Worm (Caenorhabditis elegans): ENCODE results near the gene T05C7.8.
"Not testable (repeated sequence)": the region's sequence is repeated elsewhere in the genome, so short reads cannot be mapped to it uniquely, and the experiment has no call there.

T05C7.8 gene

DNA sequence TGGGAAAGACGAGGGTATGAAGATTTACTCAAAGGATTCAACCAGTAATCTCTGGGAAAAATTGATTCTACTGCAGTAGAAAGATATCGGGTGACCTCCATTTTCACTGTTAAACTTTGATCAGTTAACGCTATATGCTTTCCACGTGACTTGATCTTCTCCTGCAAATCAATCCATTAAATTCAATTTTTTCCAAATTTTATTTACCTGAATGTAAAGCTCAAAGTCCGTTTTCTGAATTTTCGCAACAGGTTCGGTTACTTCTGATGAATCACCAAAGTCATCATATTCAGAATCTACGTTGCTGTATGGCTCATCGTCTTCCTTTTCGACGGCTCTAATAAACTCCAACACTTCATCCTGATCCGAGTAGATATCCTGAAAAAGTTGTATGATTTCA, 33.1 kb downstream of the T05C7.8 start, which contains the start of gene B0545.4:
TSS of gene B0545.4 (minus strand) at position 101 of the 400 bp plus-strand sequence.
- TF ChIP-seq ceh-45 (GFP tag; IDR thresholded peaks at IDR 0.05), result no peak
- TF ChIP-seq ceh-31 (tag; optimal IDR thresholded peaks at IDR 0.05), result no peak
- no peak for TF ChIP-seq ets-4 (tag; optimal IDR thresholded peaks at IDR 0.05)
- TF ChIP-seq ama-1 (optimal IDR thresholded peaks at IDR 0.05), result no peak
- TF ChIP-seq ref-2 (tag; optimal IDR thresholded peaks at IDR 0.05), result no peak
- TF ChIP-seq ceh-30 (tag; optimal IDR thresholded peaks at IDR 0.05), result no peak
- TF ChIP-seq ceh-9 (tag; optimal IDR thresholded peaks at IDR 0.05), result no peak
- no peak for TF ChIP-seq nhr-11 (tag; optimal IDR thresholded peaks at IDR 0.05)
- TF ChIP-seq ceh-34 (tag; optimal IDR thresholded peaks at IDR 0.05), result no peak
- no peak for TF ChIP-seq sox-4 (tag; optimal IDR thresholded peaks at IDR 0.05)
- no peak for TF ChIP-seq npax-4 (tag; optimal IDR thresholded peaks at IDR 0.05)
- no peak for TF ChIP-seq unc-55 (GFP tag; optimal IDR thresholded peaks at IDR 0.05)
- TF ChIP-seq odd-2 (tag; optimal IDR thresholded peaks at IDR 0.05), result no peak
- TF ChIP-seq pag-3 (tag; optimal IDR thresholded peaks at IDR 0.05; ENCODE audit: borderline replicate concordance), result no peak
- TF ChIP-seq dmd-4 (tag; optimal IDR thresholded peaks at IDR 0.05; ENCODE audit: borderline replicate concordance), result no peak
- no peak for TF ChIP-seq ttx-3 (tag; optimal IDR thresholded peaks at IDR 0.05)
- no peak for TF ChIP-seq ceh-18 (tag; optimal IDR thresholded peaks at IDR 0.05)
- TF ChIP-seq syd-9 (tag; optimal IDR thresholded peaks at IDR 0.05), result no peak
- TF ChIP-seq unc-3 (GFP tag; conservative IDR thresholded peaks at IDR 0.05), result no peak
- no peak for TF ChIP-seq unc-3 (tag; optimal IDR thresholded peaks at IDR 0.05)

DNA sequence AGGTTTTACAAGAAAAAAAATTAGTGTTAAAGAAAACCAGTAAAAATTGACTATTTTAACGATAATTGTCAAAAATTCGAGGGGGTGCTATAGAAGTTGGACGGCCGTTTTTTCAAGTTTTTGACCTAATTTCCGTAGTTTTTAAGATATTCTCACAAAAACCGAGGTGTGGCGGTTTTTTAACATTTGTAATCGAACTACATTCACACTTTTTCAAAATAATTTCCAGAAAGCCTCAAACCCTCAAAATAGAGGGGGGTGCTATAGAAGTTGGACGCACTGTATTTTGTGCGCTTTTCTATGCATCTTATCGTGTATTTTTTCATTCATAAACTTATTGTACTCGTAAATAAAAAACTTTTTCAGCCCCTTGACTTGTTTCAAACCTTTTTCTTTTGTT, 35.2 kb downstream of the T05C7.8 start, which contains the start of gene F29C4.4:
TSS of gene F29C4.4 (plus strand) at position 301 of the 400 bp plus-strand sequence.
- not testable (repeated sequence) for TF ChIP-seq hlh-6 (tag; optimal IDR thresholded peaks at IDR 0.05); pax-1 (tag; optimal IDR thresholded peaks at IDR 0.05); hlh-30 (tag; optimal IDR thresholded peaks at IDR 0.05; ENCODE audit: insufficient read depth)

- TF ChIP-seq sdc-2 (tag; optimal IDR thresholded peaks at IDR 0.05), result no peak
- no peak for TF ChIP-seq pat-9 (tag; optimal IDR thresholded peaks at IDR 0.05)
- TF ChIP-seq pros-1 (tag; optimal IDR thresholded peaks at IDR 0.05), result no peak
- no peak for TF ChIP-seq madf-2 (tag; optimal IDR thresholded peaks at IDR 0.05)
- no peak for TF ChIP-seq fkh-6 (tag; optimal IDR thresholded peaks at IDR 0.05)
- no peak for TF ChIP-seq dve-1 (tag; optimal IDR thresholded peaks at IDR 0.05)
- no peak for TF ChIP-seq ztf-16 (tag; optimal IDR thresholded peaks at IDR 0.05)
- TF ChIP-seq pha-4 (tag; optimal IDR thresholded peaks at IDR 0.05), result no peak
- no peak for TF ChIP-seq K09A11.1 (tag; optimal IDR thresholded peaks at IDR 0.05; ENCODE audit: insufficient read depth)
- no peak for TF ChIP-seq ceh-30 (tag; optimal IDR thresholded peaks at IDR 0.05)
- TF ChIP-seq elt-2 (tag; optimal IDR thresholded peaks at IDR 0.05), result no peak
- TF ChIP-seq pha-2 (tag; optimal IDR thresholded peaks at IDR 0.05), result no peak
- no peak for TF ChIP-seq ceh-48 (tag; optimal IDR thresholded peaks at IDR 0.05)
- TF ChIP-seq nfya-1 (tag; optimal IDR thresholded peaks at IDR 0.05), result no peak
- no peak for TF ChIP-seq rnt-1 (tag; optimal IDR thresholded peaks at IDR 0.05)
- no peak for TF ChIP-seq dmd-4 (tag; optimal IDR thresholded peaks at IDR 0.05; ENCODE audit: borderline replicate concordance)
- no peak for TF ChIP-seq eyg-1 (tag; optimal IDR thresholded peaks at IDR 0.05)
- TF ChIP-seq nhr-11 (tag; optimal IDR thresholded peaks at IDR 0.05), result no peak
Measured at ce11 chrIV:118786-119185, 42.6 kb downstream of the T05C7.8 start.

DNA sequence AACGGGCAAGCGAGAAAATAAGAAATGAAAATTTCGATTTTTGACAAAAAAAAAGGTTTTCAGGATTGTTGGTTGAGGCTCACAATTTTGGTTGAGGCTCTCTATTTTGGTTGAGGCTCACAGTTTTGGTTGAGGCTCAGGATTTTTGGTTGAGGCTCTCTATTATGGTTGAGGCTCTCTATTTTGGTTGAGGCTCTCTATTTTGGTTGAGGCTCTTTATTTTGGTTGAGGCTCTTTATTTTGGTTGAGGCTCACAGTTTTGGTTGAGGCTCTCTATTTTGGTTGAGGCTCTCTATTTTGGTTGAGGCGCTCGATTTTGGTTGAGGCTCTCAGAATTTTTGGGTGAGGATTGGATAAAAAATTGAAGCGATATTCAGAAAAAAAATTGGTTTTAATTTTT, 43.6 kb downstream of the T05C7.8 start:
- TF ChIP-seq hlh-15 (tag; optimal IDR thresholded peaks at IDR 0.05), result no peak
